Fruit fly (Drosophila melanogaster) whole organism: ENCODE measurements around the gene Arp5.
A peak's percentile ranks its signal among the peaks of the same experiment; 100 is the strongest.

Experiments
- CG8478 ChIP-seq: fragments of >200 bp; optimal IDR thresholded peaks from 2 replicates; lab custom pipeline; 2018; ENCODE audit warnings: inconsistent platforms
- Dll ChIP-seq: fragments of >200 bp; optimal IDR thresholded peaks from 2 replicates; lab custom pipeline; 2017
- EcR ChIP-seq, 2 experiments: fragments of >200 bp; optimal IDR thresholded peaks; 2 replicates each; lab custom pipeline; 2017; ENCODE audit warnings: missing biosample characterization in 2 of 2, missing genetic modification characterization in 2 of 2, missing genetic modification reagents in 2 of 2
- pan ChIP-seq: fragments of >200 bp; optimal IDR thresholded peaks from 2 replicates; lab custom pipeline; 2017
- psq ChIP-seq: fragments of >200 bp; optimal IDR thresholded peaks from 2 replicates; lab custom pipeline; 2017
- usp ChIP-seq: fragments of >200 bp; optimal IDR thresholded peaks from 2 replicates; lab custom pipeline; 2017; ENCODE audit warnings: missing biosample characterization, missing genetic modification characterization, mixed read lengths

Arp5 gene

DNA sequence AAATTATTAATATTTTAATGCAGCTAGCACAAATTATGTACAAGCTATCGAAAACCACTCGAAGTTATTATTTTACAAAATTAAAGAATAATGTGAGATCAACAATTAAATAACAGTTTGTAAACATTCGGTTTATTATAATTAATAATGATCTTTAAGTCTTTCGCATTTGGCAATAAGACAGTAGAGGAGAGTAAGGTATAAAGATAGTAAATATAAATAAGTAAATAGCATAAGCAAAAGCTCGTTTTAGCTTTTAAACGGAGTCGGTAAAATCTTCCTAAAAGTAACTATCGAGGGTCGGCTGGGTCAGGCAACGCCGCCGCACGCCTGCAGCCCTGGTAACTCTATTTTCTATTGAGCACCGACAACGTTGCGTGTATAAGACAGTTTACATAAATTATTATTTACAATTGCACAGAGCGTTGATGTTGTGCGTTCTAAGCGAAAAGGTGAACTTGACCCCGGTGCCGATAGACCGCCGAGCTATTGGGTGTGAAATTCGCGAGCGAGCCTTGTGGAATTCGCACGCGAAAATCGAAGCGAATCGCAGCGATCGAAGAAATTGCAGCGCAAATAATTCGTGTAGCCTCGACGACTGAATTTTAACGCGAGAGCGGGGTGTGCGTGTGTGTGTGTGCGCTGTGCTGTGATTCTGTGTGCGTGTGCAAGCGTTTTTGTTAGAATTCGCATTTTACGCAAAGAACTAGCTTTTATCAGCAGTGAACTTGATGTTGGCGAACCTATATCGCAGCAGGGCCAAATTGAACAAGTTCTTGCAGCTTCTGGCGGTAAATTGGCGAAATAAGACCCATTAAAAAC lies 17.7 kb upstream of the Arp5 start, which contains the start of gene wrd:
TSS of gene wrd (plus strand) at position 342 of the 822 bp plus-strand sequence.
- no peak for TF ChIP-seq pan (lab: Kevin White, UChicago)
- no peak for TF ChIP-seq psq (lab: Kevin White, UChicago)
- no peak for TF ChIP-seq Dll

DNA sequence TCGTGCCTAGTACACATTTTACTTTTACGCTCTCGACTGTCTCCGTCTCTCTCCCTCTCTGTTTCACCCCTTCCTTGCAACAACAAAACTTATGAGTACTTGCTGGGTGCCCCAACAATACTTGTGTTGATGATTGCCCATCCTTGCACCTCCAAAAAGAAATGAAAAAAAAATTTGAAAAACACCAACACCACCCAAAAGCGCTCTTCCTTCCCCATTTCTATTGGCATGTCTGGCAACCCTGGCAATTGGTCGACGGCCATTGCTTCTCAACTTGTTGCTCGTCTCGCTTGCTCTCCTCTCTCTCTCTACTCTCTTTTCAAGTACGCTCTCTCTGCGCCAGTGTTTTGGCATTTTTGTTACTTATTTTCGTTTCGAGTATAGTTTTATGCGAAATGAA lies 16.9 kb upstream of the Arp5 start:
- TF ChIP-seq pan (lab: Kevin White, UChicago) = no peak
- TF ChIP-seq Dll = peak; percentile 96

DNA sequence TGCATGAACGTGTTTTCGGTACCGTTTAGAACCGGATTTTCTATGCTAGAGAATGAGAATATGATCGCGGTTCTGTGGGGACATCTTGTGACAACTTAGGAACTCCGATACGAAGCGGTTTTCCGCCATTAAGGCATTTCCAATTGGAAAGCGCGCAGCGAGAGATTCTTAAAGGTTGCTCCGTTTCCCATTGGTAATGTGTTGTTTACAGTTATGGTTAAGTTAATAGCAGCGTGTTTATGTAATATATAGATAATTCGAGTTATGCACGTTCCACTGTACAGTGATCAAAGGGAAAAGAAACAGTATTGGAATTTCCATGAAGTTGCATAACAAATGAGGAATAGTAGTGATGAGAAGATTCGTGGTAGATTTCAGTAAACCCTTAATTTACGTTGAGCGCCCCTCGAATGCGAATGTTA lies 16.4 kb upstream of the Arp5 start:
- TF ChIP-seq CG8478 (lab: Kevin White, UChicago) = no peak
- no peak for TF ChIP-seq Dll
- TF ChIP-seq usp (GFP tag; lab: Kevin White, UChicago) = no peak
- TF ChIP-seq EcR (GFP tag; optimal IDR thresholded peaks at IDR 0.05; lab: Kevin White, UChicago) = no peak
- no peak for TF ChIP-seq pan (lab: Kevin White, UChicago)
- no peak for TF ChIP-seq psq (lab: Kevin White, UChicago)

DNA sequence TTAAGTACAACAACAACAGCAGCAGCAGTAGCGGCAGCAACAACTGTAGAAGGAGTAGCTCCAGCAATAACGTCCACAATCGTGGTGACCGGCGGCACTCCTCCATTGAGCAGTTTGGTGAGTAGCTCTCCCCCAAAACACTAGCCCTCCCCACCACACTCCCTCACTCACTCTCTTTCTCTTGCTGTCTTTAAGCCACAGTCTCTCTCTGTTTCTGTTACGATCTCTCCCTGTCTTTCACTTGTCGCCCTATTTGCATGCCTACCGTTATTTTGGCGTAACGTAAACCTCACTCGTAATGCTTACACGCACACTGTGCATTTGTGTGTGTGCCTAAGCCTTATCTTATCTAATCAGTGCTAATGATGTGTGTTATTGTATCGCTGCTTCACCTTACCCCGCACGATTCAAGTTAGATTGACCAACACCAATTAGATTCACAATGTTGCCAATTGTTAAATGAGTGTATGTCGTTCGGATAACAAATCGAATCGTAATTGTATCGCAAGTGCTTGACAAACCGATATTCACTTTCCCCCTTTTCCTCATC lies 15.2 kb upstream of the Arp5 start:
- no peak for TF ChIP-seq CG8478 (lab: Kevin White, UChicago)

DNA sequence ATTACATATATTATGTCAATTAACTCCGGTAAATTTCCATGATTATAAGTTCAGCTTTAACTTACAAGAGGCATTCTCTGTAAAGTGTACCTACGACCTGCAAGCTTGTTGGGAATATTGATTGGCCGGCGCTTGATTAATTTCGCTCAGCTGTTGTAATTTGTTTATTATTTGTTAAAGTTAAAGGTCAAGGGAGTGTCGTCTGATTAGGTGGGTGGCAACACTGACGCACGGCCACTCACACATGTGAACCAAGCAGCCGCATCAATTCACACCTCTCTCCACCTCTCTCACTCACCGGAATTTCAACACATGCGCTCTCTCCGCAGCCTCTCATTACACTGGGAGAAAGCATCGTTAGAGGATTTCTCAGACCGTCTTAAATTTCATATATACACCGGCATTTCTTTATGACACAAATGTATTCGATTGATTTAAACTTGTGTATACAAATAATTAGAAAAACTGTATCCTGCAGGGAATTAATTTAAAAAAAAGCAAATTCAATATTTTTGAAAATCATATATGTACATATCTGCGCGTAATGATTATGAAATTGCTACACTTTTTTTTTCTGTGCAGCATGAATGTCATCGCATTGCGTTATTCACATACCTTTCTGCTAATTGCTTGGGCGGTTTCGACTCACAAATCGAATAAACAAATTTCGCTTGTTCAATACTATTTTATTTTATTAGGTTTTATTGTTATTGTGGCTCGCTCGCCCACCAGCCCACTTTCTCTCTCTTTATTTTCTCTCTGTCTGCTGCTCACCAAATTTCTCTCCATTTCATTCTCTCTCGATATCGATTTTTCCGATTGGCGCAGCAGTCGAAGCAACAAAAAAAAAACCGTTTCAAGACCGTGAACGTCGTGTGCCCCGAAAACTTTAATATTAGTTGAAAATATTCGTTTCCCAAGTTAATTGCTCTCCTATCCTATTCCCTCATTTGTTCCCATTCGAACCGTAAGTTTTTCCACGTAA lies 13.0 kb upstream of the Arp5 start:
- no peak for TF ChIP-seq pan (lab: Kevin White, UChicago)
- no peak for TF ChIP-seq Dll
- TF ChIP-seq CG8478 (lab: Kevin White, UChicago) = no peak
- TF ChIP-seq EcR (GFP tag; optimal IDR thresholded peaks at IDR 0.05; lab: Kevin White, UChicago) = no peak
- TF ChIP-seq psq (lab: Kevin White, UChicago) = no peak
- TF ChIP-seq usp (GFP tag; lab: Kevin White, UChicago) = no peak

DNA sequence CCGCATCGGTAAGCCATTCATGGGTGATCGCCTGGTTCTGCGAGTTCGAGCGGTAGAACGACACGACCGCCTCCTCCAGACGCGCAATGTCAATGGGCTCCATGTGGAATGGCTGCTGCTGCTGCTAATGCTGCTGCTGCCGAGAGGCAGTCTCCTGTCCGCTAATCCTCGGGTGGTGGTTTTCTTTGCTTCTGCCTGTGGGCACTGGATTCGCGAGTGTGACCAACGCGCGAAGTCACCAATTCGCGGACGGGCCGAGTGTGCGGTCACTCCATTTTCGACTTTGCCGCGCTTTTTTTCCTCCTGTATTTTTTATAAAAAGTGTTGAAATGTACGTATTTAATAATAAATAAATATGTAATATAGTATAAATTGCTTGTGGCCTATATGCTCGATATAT lies 2.1 kb upstream of the Arp5 start, which contains the start of gene cdm:
TSS of gene cdm (minus strand) at position 236 of the 400 bp plus-strand sequence.
- no peak for TF ChIP-seq psq (lab: Kevin White, UChicago)
- TF ChIP-seq CG8478 (lab: Kevin White, UChicago) = no peak

DNA sequence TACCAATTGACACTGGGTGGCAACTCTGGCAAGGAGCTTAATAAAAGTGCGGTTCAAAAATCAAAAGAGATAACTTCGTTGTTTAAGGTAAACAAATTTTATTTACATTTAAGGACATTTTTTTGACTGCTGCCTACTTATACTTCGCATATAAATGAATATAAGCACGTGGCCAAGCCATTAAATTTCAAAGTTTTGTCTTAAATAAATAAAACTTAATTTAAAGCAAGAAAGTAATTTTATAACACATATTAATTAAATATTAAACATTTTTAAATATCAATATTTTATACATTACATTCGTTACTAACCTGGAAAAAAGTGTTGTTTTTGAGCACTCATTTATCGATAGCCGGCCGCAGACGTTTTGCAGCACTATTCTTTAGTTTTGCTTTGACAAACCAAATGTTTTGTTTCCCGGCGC lies 3.4 kb downstream of the Arp5 start, which contains the start of the genes CG12321 and MED17:
TSS of gene CG12321 (minus strand) at position 6 of the 424 bp plus-strand sequence.
TSS of gene MED17 (plus strand) at position 371 of the 424 bp plus-strand sequence.
- TF ChIP-seq CG8478 (lab: Kevin White, UChicago) (no peak), pan (lab: Kevin White, UChicago) (no peak), psq (lab: Kevin White, UChicago) (no peak), EcR (GFP tag; optimal IDR thresholded peaks at IDR 0.05; lab: Kevin White, UChicago) (no peak), Dll (no peak), usp (GFP tag; lab: Kevin White, UChicago) (no peak)

DNA sequence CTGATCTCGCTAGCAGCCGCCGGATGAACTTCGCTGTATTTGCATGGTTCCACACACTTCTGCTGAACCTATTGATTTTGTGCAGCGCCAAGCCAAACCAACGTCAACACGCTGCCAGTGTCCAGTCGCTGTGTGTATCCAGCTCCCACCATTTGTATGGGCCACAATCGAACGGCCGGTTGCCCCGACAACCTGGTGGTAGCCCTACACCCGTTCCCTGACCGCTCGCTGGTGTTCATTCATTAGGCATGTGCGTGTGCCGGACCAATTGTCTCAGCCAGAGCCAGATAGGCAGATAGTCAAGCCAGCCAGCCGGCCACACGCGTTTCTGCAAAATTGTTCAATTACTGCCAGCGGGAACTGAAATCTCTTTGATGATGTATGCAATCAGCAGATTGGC lies 6.6 kb downstream of the Arp5 start, which contains the start of gene CG14313:
TSS of gene CG14313 (minus strand) at position 101 of the 400 bp plus-strand sequence.
- TF ChIP-seq pan (lab: Kevin White, UChicago) (no peak), usp (GFP tag; lab: Kevin White, UChicago) (no peak), psq (lab: Kevin White, UChicago) (no peak), Dll (no peak), EcR (GFP tag; optimal IDR thresholded peaks at IDR 0.05; lab: Kevin White, UChicago) (no peak), CG8478 (lab: Kevin White, UChicago) (no peak)

DNA sequence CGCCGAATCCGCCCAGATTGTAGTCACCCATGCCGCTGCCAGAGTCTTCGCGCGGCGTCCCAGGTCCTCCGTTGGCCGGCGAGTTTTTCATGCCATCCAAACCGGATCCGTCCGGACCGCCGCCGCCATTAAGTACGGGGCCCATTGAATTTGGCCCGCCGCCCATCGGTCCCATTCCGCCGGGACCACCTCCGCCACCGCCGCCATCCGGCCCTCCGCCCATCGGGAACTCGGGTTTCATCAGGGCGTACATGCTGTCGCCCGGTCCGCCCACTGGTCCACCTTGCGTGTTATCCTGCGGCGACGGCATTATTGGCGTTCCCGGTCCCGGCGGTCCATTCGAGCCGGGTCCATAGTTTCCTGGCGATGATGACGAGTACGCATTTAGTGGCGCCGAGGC lies 10.0 kb downstream of the Arp5 start:
- TF ChIP-seq psq (lab: Kevin White, UChicago) (no peak), Dll (no peak), pan (lab: Kevin White, UChicago) (no peak)

DNA sequence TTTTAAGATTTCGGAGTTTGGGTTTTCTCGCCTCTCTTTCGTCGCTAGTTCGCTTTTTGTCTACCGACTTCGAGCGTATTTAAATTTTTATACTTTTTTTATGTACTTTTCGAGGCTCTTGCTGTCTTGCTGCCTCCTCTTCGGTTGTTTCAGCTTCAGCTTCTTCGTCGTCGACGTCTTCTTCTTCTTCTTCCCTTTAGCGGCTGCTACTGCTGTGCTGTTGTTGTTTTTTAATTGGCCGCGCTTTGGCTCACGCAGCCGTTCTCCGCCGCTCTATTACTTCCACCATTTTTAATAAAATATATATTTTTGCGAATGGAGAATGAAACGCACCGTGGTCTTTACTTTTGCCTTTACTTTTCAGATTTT lies 11.3 kb downstream of the Arp5 start:
- TF ChIP-seq pan (lab: Kevin White, UChicago) (no peak), psq (lab: Kevin White, UChicago) (no peak), usp (GFP tag; lab: Kevin White, UChicago) (no peak), Dll (no peak), EcR (GFP tag; optimal IDR thresholded peaks at IDR 0.05; lab: Kevin White, UChicago) (no peak), CG8478 (lab: Kevin White, UChicago) (no peak)

DNA sequence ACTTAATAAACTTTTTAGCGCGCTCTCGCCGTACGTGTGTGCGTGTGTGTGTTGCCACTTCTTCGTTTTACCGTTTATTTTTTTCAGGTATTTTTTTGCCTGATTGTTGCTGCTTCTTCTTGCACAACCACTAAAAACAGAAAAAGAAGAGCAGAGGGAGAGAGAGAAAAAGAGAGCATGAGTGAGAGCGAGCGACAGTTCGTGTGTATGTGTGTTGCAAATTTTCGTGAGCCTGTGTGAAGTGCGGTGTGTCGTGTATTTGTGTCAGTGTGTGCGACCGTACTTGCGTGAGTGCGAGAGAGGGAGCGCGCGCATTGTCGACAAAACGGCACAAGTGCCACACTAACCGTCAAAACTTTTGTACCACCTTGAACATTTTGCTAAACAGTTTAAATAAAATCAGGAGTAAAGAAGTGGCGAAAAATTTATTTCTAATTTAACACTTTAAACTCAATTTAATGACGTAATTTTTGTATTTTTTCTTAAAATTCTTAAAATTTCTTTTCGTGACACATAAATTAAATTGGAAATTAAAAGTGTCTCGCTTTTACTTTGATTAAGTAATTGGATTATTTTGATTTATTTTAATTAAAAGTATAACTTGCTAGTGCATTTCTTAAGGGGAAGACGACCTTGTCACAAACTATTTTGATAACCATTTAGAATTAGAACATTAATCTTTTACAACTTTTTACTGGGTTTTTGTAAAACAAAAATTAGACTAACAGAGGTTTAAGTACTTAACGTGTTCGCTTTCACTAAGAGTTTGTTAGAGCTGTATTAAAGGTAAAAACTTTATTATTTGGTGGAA lies 11.9 kb downstream of the Arp5 start:
- TF ChIP-seq EcR (GFP tag; optimal IDR thresholded peaks at IDR 0.05; lab: Kevin White, UChicago) (no peak), Dll (peak; percentile 98), usp (GFP tag; lab: Kevin White, UChicago) (no peak), pan (lab: Kevin White, UChicago) (no peak), CG8478 (lab: Kevin White, UChicago) (peak; percentile 51)
